Worm (Caenorhabditis elegans): Measurements from ENCODE around the gene arl-6.

The arl-6 gene

ce11 chrIII:4814730-4815129, at the start of gene arl-6:
Gene arl-6, minus strand, starts transcription at chrIII:4814830.
- no peak for TF ChIP-seq pes-1 (GFP tag; IDR thresholded peaks at IDR 0.05)
- no peak for TF ChIP-seq B0310.2 (tag; optimal IDR thresholded peaks at IDR 0.05)
- no peak for TF ChIP-seq ceh-36 (tag; optimal IDR thresholded peaks at IDR 0.05)
- no peak for TF ChIP-seq tbx-11 (GFP tag; IDR thresholded peaks at IDR 0.05)
- TF ChIP-seq sea-1 (GFP tag; conservative IDR thresholded peaks at IDR 0.05) = no peak
- TF ChIP-seq scrt-1 (GFP tag; IDR thresholded peaks at IDR 0.05) = no peak
- no peak for TF ChIP-seq flt-1 (GFP tag; IDR thresholded peaks at IDR 0.05)
- TF ChIP-seq aly-1 (tag; optimal IDR thresholded peaks at IDR 0.05) = no peak
- TF ChIP-seq ama-1 (optimal IDR thresholded peaks at IDR 0.05) = no peak
- no peak for TF ChIP-seq ceh-13 (GFP tag; optimal IDR thresholded peaks at IDR 0.05)

ce11 chrIII:4863127-4863526, 48.5 kb upstream of the arl-6 start, which contains the start of gene coq-8:
Gene coq-8, plus strand, starts transcription at chrIII:4863427.
- TF ChIP-seq flt-1 (GFP tag; IDR thresholded peaks at IDR 0.05) (no peak), ets-7 (tag; optimal IDR thresholded peaks at IDR 0.05) (no peak), B0310.2 (tag; optimal IDR thresholded peaks at IDR 0.05) (no peak), hnd-1 (tag; optimal IDR thresholded peaks at IDR 0.05) (no peak), aly-1 (tag; optimal IDR thresholded peaks at IDR 0.05) (no peak), sea-1 (GFP tag; conservative IDR thresholded peaks at IDR 0.05) (no peak), tbx-37 (GFP tag; conservative IDR thresholded peaks at IDR 0.05) (no peak), ceh-36 (tag; optimal IDR thresholded peaks at IDR 0.05) (no peak), ceh-13 (GFP tag; optimal IDR thresholded peaks at IDR 0.05) (no peak), ama-1 (optimal IDR thresholded peaks at IDR 0.05) (no peak), F13C5.2 (tag; optimal IDR thresholded peaks at IDR 0.05) (no peak), pes-1 (GFP tag; IDR thresholded peaks at IDR 0.05) (no peak), hmg-4 (GFP tag; optimal IDR thresholded peaks at IDR 0.05) (no peak), scrt-1 (GFP tag; IDR thresholded peaks at IDR 0.05) (no peak), tbx-11 (GFP tag; IDR thresholded peaks at IDR 0.05) (no peak), tra-4 (tag; optimal IDR thresholded peaks at IDR 0.05) (no peak)

ce11 chrIII:4861744-4862401, 47.2 kb upstream of the arl-6 start, which contains the start of the genes C35D10.10 and C35D10.5:
Gene C35D10.10, minus strand, starts transcription at chrIII:4861794.
Gene C35D10.5, plus strand, starts transcription at chrIII:4862351.
- no peak for TF ChIP-seq hmg-4 (GFP tag; optimal IDR thresholded peaks at IDR 0.05)
- TF ChIP-seq aly-1 (tag; optimal IDR thresholded peaks at IDR 0.05) = no peak
- TF ChIP-seq ama-1 (optimal IDR thresholded peaks at IDR 0.05) = no peak
- no peak for TF ChIP-seq ets-7 (tag; optimal IDR thresholded peaks at IDR 0.05)
- TF ChIP-seq pes-1 (GFP tag; IDR thresholded peaks at IDR 0.05) = no peak
- TF ChIP-seq flt-1 (GFP tag; IDR thresholded peaks at IDR 0.05) = no peak
- no peak for TF ChIP-seq sea-1 (GFP tag; conservative IDR thresholded peaks at IDR 0.05)
- no peak for TF ChIP-seq F13C5.2 (tag; optimal IDR thresholded peaks at IDR 0.05)

DNA sequence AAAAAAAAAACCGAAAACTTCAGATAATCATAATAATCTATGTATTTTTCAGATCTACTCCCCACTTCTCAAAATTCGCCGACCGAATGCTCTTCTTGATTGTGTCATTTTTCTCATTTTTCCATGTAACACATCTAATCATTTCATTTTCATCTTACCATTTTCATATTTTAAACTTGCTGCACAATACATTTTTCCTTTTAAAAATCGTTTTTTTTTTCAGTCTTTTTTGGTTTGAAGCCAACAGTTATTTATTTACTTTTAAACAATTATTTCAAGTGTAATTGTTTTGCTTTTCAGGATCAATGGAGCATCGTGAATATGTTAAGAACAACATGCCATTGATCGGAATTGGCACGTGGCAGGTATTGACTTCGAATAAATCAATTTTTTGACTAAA, 44.4 kb upstream of the arl-6 start, which contains the start of gene C35D10.6:
C35D10.6 (plus strand) TSS at position 301 of the 400 bp plus-strand sequence.
- TF ChIP-seq ceh-13 (GFP tag; optimal IDR thresholded peaks at IDR 0.05) = no peak

- TF ChIP-seq hnd-1 (tag; optimal IDR thresholded peaks at IDR 0.05) = no peak
- no peak for TF ChIP-seq F13C5.2 (tag; optimal IDR thresholded peaks at IDR 0.05)
- TF ChIP-seq sea-1 (GFP tag; conservative IDR thresholded peaks at IDR 0.05) = no peak
- TF ChIP-seq pes-1 (GFP tag; IDR thresholded peaks at IDR 0.05) = no peak
- TF ChIP-seq flt-1 (GFP tag; IDR thresholded peaks at IDR 0.05) = no peak
- TF ChIP-seq ceh-36 (tag; optimal IDR thresholded peaks at IDR 0.05) = no peak
- no peak for TF ChIP-seq tbx-11 (GFP tag; IDR thresholded peaks at IDR 0.05)
- no peak for TF ChIP-seq scrt-1 (GFP tag; IDR thresholded peaks at IDR 0.05)
- TF ChIP-seq hmbx-1 (tag; optimal IDR thresholded peaks at IDR 0.05) = no peak
These were observed 42.4 kb upstream of the arl-6 start for ce11 chrIII:4856992-4857391.

DNA sequence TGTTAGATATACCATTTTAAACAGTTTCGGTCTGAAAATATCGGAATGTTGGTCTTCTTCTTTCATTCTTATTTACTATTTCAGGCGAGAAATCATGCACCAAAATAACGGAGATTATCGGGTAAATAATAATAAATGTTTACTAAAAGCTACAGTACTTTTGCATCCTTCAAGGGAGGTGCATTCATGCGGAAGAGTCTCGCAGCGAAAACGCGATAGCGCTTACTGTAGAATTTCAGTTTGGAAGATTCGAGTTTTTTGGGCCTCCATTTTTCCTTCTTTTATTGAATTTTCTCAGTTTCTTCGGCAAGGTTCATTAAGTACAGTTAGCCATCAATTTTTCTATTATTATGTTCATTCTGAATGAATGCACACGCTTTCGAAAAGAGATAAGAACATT, 41.5 kb upstream of the arl-6 start, which contains the start of gene C35D10.7:
C35D10.7 (plus strand) TSS at position 85 of the 400 bp plus-strand sequence.
- no peak for TF ChIP-seq aly-1 (tag; optimal IDR thresholded peaks at IDR 0.05)
- TF ChIP-seq ceh-36 (tag; optimal IDR thresholded peaks at IDR 0.05) = no peak
- no peak for TF ChIP-seq pes-1 (GFP tag; IDR thresholded peaks at IDR 0.05)
- TF ChIP-seq flt-1 (GFP tag; IDR thresholded peaks at IDR 0.05) = no peak
- TF ChIP-seq hnd-1 (tag; optimal IDR thresholded peaks at IDR 0.05) = no peak
- no peak for TF ChIP-seq hmg-4 (GFP tag; optimal IDR thresholded peaks at IDR 0.05)
- TF ChIP-seq tbx-37 (GFP tag; conservative IDR thresholded peaks at IDR 0.05) = no peak
- TF ChIP-seq tra-4 (tag; optimal IDR thresholded peaks at IDR 0.05) = no peak
- no peak for TF ChIP-seq sea-1 (GFP tag; conservative IDR thresholded peaks at IDR 0.05)
- TF ChIP-seq ceh-13 (GFP tag; optimal IDR thresholded peaks at IDR 0.05) = no peak
- no peak for TF ChIP-seq tbx-11 (GFP tag; IDR thresholded peaks at IDR 0.05)
- TF ChIP-seq scrt-1 (GFP tag; IDR thresholded peaks at IDR 0.05) = no peak
- no peak for TF ChIP-seq hmbx-1 (tag; optimal IDR thresholded peaks at IDR 0.05)
- TF ChIP-seq ets-7 (tag; optimal IDR thresholded peaks at IDR 0.05) = no peak
- TF ChIP-seq B0310.2 (tag; optimal IDR thresholded peaks at IDR 0.05) = no peak
- no peak for TF ChIP-seq F13C5.2 (tag; optimal IDR thresholded peaks at IDR 0.05)
- TF ChIP-seq ama-1 (optimal IDR thresholded peaks at IDR 0.05) = no peak

DNA sequence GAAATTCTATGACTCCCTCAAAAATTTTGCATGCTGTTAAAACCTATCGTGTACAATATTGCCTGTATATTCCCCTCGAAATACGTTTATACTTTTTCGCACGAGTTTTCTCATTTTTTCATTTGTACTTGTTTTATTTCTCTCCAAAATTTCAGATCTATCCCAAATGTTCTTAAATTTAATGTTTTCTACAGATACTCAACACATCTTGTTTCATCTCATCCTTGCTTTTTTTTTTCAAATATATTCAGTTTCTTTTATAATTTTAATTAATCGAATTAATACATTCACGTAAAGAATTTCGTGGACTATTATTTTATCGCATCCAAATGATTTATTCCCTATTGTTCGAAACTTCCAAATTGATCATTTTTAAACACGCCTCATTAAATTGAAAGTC, 40.3 kb upstream of the arl-6 start, which contains the start of gene C35D10.8:
C35D10.8 (plus strand) TSS at position 301 of the 400 bp plus-strand sequence.
- TF ChIP-seq ceh-13 (GFP tag; optimal IDR thresholded peaks at IDR 0.05) (no peak), tbx-37 (GFP tag; conservative IDR thresholded peaks at IDR 0.05) (no peak), tbx-11 (GFP tag; IDR thresholded peaks at IDR 0.05) (no peak), sea-1 (GFP tag; conservative IDR thresholded peaks at IDR 0.05) (no peak), B0310.2 (tag; optimal IDR thresholded peaks at IDR 0.05) (no peak), tra-4 (tag; optimal IDR thresholded peaks at IDR 0.05) (no peak), aly-1 (tag; optimal IDR thresholded peaks at IDR 0.05) (no peak), pes-1 (GFP tag; IDR thresholded peaks at IDR 0.05) (no peak), ama-1 (optimal IDR thresholded peaks at IDR 0.05) (no peak)

ce11 chrIII:4852025-4852424, 37.4 kb upstream of the arl-6 start, which contains the start of gene ced-4:
Gene ced-4, plus strand, starts transcription at chrIII:4852325.
- no peak for TF ChIP-seq hmg-4 (GFP tag; optimal IDR thresholded peaks at IDR 0.05)
- TF ChIP-seq hmbx-1 (tag; optimal IDR thresholded peaks at IDR 0.05) = no peak
- TF ChIP-seq scrt-1 (GFP tag; IDR thresholded peaks at IDR 0.05) = no peak
- no peak for TF ChIP-seq F13C5.2 (tag; optimal IDR thresholded peaks at IDR 0.05)
- no peak for TF ChIP-seq B0310.2 (tag; optimal IDR thresholded peaks at IDR 0.05)

Measured in whole organism, early embryonic.